Fruit fly (Drosophila melanogaster) whole organism, embryonic: ENCODE measurements around the gene Hs2st.
A peak's percentile ranks its signal among the peaks of the same experiment; 100 is the strongest.

Experiments used
- ATbp ChIP-seq: fragments of 200-800 bp; sonication (Bioruptor generic); optimal IDR thresholded peaks from 2 replicates; lab custom pipeline; 2017; ENCODE audit warnings: missing biosample characterization, mild to moderate bottlenecking, missing genetic modification characterization, missing genetic modification reagents
- Awh ChIP-seq: fragments of 200-800 bp; sonication (Bioruptor generic); IDR thresholded peaks from 2 replicates; pipeline ENCODE4, ENCODE4 v1.3.6; 2022; ENCODE audit warnings: missing biosample characterization, missing genetic modification characterization
- CG10209 ChIP-seq: fragments of 200-800 bp; sonication (Bioruptor generic); optimal IDR thresholded peaks from 3 replicates; lab custom pipeline; 2017; ENCODE audit warnings: missing biosample characterization, mild to moderate bottlenecking, missing genetic modification characterization, missing genetic modification reagents
- CG10462 ChIP-seq: fragments of 200-800 bp; sonication (Bioruptor generic); optimal IDR thresholded peaks from 2 replicates; lab custom pipeline; 2016; ENCODE audit warnings: missing biosample characterization, missing genetic modification characterization
- CG11560 ChIP-seq: fragments of 200-800 bp; sonication (Bioruptor generic); IDR thresholded peaks from 3 replicates; pipeline ENCODE4 v1.3.6; 2022; ENCODE audit warnings: missing biosample characterization, missing genetic modification characterization
- CG12155 ChIP-seq: fragments of 200-800 bp; sonication (Bioruptor generic); optimal IDR thresholded peaks from 3 replicates; lab custom pipeline; 2016; ENCODE audit warnings: missing biosample characterization, missing genetic modification characterization
- CG12659 ChIP-seq: fragments of 200-800 bp; sonication (Bioruptor generic); optimal IDR thresholded peaks from 3 replicates; lab custom pipeline; 2017; ENCODE audit warnings: mild to moderate bottlenecking, missing biosample characterization, missing genetic modification reagents, missing genetic modification characterization
- CG30020 ChIP-seq: fragments of 200-800 bp; optimal IDR thresholded peaks from 2 replicates; lab custom pipeline; 2019; ENCODE audit warnings: missing biosample characterization, mild to moderate bottlenecking, missing genetic modification characterization, moderate library complexity
- CG31224 ChIP-seq: fragments of 200-800 bp; sonication (Bioruptor generic); IDR thresholded peaks from 2 replicates; pipeline ENCODE4 v1.3.6; 2022; ENCODE audit warnings: missing biosample characterization, missing genetic modification characterization
- CG3163 ChIP-seq: fragments of 200-800 bp; sonication (Bioruptor generic); optimal IDR thresholded peaks from 3 replicates; lab custom pipeline; 2016; ENCODE audit warnings: missing biosample characterization, missing genetic modification characterization
- CG32532 ChIP-seq: fragments of 200-800 bp; sonication (Bioruptor generic); IDR thresholded peaks from 2 replicates; pipeline ENCODE4 v1.3.6; 2022; ENCODE audit warnings: missing biosample characterization, missing genetic modification characterization
- CG3281 ChIP-seq: fragments of 200-800 bp; sonication (Bioruptor generic); optimal IDR thresholded peaks from 3 replicates; lab custom pipeline; 2017; ENCODE audit warnings: missing biosample characterization, mild to moderate bottlenecking, missing genetic modification characterization
- CG4730 ChIP-seq: fragments of 200-800 bp; sonication (Bioruptor generic); IDR thresholded peaks from 2 replicates; pipeline ENCODE4 v1.3.6; 2022; ENCODE audit warnings: missing biosample characterization, missing genetic modification characterization
- CG7987 ChIP-seq: fragments of 200-800 bp; sonication (Bioruptor generic); optimal IDR thresholded peaks from 2 replicates; lab custom pipeline; 2018; ENCODE audit warnings: missing biosample characterization, mild to moderate bottlenecking, missing genetic modification characterization, moderate library complexity
- CG8281 ChIP-seq: fragments of 200-800 bp; sonication (Bioruptor generic); optimal IDR thresholded peaks from 2 replicates; lab custom pipeline; 2018; ENCODE audit warnings: missing biosample characterization, mild to moderate bottlenecking, missing genetic modification characterization, moderate library complexity
- CG9932 ChIP-seq: fragments of 200-800 bp; sonication (Bioruptor generic); IDR thresholded peaks from 2 replicates; pipeline ENCODE4 v1.3.6; 2022; ENCODE audit warnings: missing biosample characterization, missing genetic modification characterization
- Dip3 ChIP-seq: fragments of 200-800 bp; sonication (Bioruptor generic); optimal IDR thresholded peaks from 3 replicates; lab custom pipeline; 2016; ENCODE audit warnings: missing biosample characterization, missing genetic modification characterization
- Dll ChIP-seq: fragments of 200-800 bp; sonication (Bioruptor generic); IDR thresholded peaks from 4 replicates; pipeline ENCODE4 v1.3.6; 2022; ENCODE audit warnings: missing biosample characterization, missing genetic modification characterization; ENCODE audit not compliant: partially characterized antibody
- HmgD ChIP-seq: fragments of 200-800 bp; sonication (Bioruptor generic); optimal IDR thresholded peaks from 3 replicates; lab custom pipeline; 2016; ENCODE audit warnings: missing biosample characterization, missing genetic modification characterization
- Hmr ChIP-seq: fragments of 200-800 bp; sonication (Bioruptor generic); optimal IDR thresholded peaks from 3 replicates; lab custom pipeline; 2017; ENCODE audit warnings: mild to moderate bottlenecking, missing biosample characterization, missing genetic modification reagents, missing genetic modification characterization
- NC2α ChIP-seq: fragments of 200-800 bp; sonication (Bioruptor generic); optimal IDR thresholded peaks from 2 replicates; lab custom pipeline; 2016; ENCODE audit warnings: missing biosample characterization, missing genetic modification characterization
- Sox100B ChIP-seq: fragments of 200-800 bp; sonication (Bioruptor generic); optimal IDR thresholded peaks from 3 replicates; lab custom pipeline; 2018; ENCODE audit warnings: missing biosample characterization, mild to moderate bottlenecking, missing genetic modification characterization
- Spps ChIP-seq: fragments of 200-800 bp; sonication (Bioruptor generic); optimal IDR thresholded peaks from 2 replicates; lab custom pipeline; 2018; ENCODE audit warnings: missing biosample characterization, mild to moderate bottlenecking, missing genetic modification characterization
- TFAM ChIP-seq: fragments of 200-800 bp; sonication (Bioruptor generic); optimal IDR thresholded peaks from 2 replicates; lab custom pipeline; 2017; ENCODE audit warnings: missing biosample characterization, missing genetic modification characterization, inconsistent platforms
- Taf1 ChIP-seq: fragments of 200-800 bp; sonication (Bioruptor generic); IDR thresholded peaks from 2 replicates; pipeline ENCODE4 v1.3.6; 2022; ENCODE audit warnings: missing biosample characterization, missing genetic modification characterization
- Trl ChIP-seq, 3 experiments: fragments of >200 bp in 2 of 3; fragments of 200-800 bp in 1 of 3; sonication (Bioruptor generic) in 1 of 3; optimal IDR thresholded peaks; 2 replicates in 1 of 3; 3 replicates in 2 of 3; lab custom pipeline; 2016 to 2017; ENCODE audit warnings: missing biosample characterization in 1 of 3, missing genetic modification characterization in 1 of 3
- ato ChIP-seq: fragments of 200-800 bp; sonication (Bioruptor generic); IDR thresholded peaks from 2 replicates; pipeline ENCODE4 v1.3.6; 2022; ENCODE audit warnings: missing biosample characterization, missing genetic modification characterization; ENCODE audit not compliant: partially characterized antibody
- bowl ChIP-seq: fragments of 200-800 bp; sonication (Bioruptor generic); IDR thresholded peaks from 2 replicates; pipeline ENCODE4 v1.3.6; 2022; ENCODE audit warnings: missing biosample characterization, missing genetic modification characterization
- cato ChIP-seq: fragments of 200-800 bp; sonication (Bioruptor generic); optimal IDR thresholded peaks from 2 replicates; lab custom pipeline; 2016; ENCODE audit warnings: missing biosample characterization, missing genetic modification characterization, borderline replicate concordance
- danr ChIP-seq: fragments of 200-800 bp; sonication (Bioruptor generic); IDR thresholded peaks from 2 replicates; pipeline ENCODE4 v1.3.6; 2022; ENCODE audit warnings: missing biosample characterization, missing genetic modification characterization
- dmrt11E ChIP-seq: fragments of 200-800 bp; sonication (Bioruptor generic); optimal IDR thresholded peaks from 3 replicates; lab custom pipeline; 2018; ENCODE audit warnings: missing biosample characterization, mild to moderate bottlenecking, missing genetic modification characterization, moderate library complexity
- dysf ChIP-seq: fragments of 200-800 bp; sonication (Bioruptor generic); IDR thresholded peaks from 3 replicates; pipeline ENCODE4 v1.3.6; 2022; ENCODE audit warnings: missing biosample characterization, missing genetic modification characterization
- emc ChIP-seq: fragments of 200-800 bp; sonication (Bioruptor generic); optimal IDR thresholded peaks from 2 replicates; lab custom pipeline; 2016; ENCODE audit warnings: missing biosample characterization, missing genetic modification characterization
- gcm2 ChIP-seq: fragments of 200-800 bp; sonication (Bioruptor generic); optimal IDR thresholded peaks from 2 replicates; lab custom pipeline; 2016; ENCODE audit warnings: missing biosample characterization, missing genetic modification characterization
- grn ChIP-seq: fragments of 200-800 bp; sonication (Bioruptor generic); optimal IDR thresholded peaks from 3 replicates; lab custom pipeline; 2017; ENCODE audit warnings: missing biosample characterization, missing genetic modification characterization
- h ChIP-seq: fragments of >200 bp; optimal IDR thresholded peaks from 2 replicates; lab custom pipeline; 2017
- knrl ChIP-seq: fragments of 200-800 bp; sonication (Bioruptor generic); IDR thresholded peaks from 3 replicates; pipeline ENCODE4 v1.3.6; 2022; ENCODE audit warnings: missing biosample characterization, missing genetic modification characterization; ENCODE audit not compliant: partially characterized antibody
- maf-S ChIP-seq: fragments of 200-800 bp; sonication (Bioruptor generic); optimal IDR thresholded peaks from 2 replicates; lab custom pipeline; 2016; ENCODE audit warnings: missing biosample characterization, missing genetic modification characterization
- nau ChIP-seq: fragments of 200-800 bp; sonication (Bioruptor generic); optimal IDR thresholded peaks from 3 replicates; lab custom pipeline; 2017; ENCODE audit warnings: missing biosample characterization, mild to moderate bottlenecking, missing genetic modification characterization, missing genetic modification reagents
- ranshi ChIP-seq: fragments of 200-800 bp; sonication (Bioruptor generic); IDR thresholded peaks from 2 replicates; pipeline ENCODE4 v1.3.6; 2022; ENCODE audit warnings: missing biosample characterization, missing genetic modification characterization
- scrt ChIP-seq: fragments of 200-800 bp; sonication (Bioruptor generic); optimal IDR thresholded peaks from 2 replicates; lab custom pipeline; 2018; ENCODE audit warnings: missing biosample characterization, mild to moderate bottlenecking, missing genetic modification characterization, moderate library complexity
- ssp ChIP-seq: fragments of 200-800 bp; sonication (Bioruptor generic); IDR thresholded peaks from 2 replicates; pipeline ENCODE4 v1.3.6; 2022; ENCODE audit warnings: missing biosample characterization, missing genetic modification characterization
- tin ChIP-seq: fragments of 200-800 bp; sonication (Bioruptor generic); optimal IDR thresholded peaks from 3 replicates; lab custom pipeline; 2016; ENCODE audit warnings: missing biosample characterization, missing genetic modification characterization
- tll ChIP-seq, 2 experiments: fragments of 200-800 bp in 1 of 2; fragments of >200 bp in 1 of 2; sonication (Bioruptor generic) in 1 of 2; optimal IDR thresholded peaks; 2 replicates each; lab custom pipeline; 2017 to 2019; ENCODE audit warnings: missing biosample characterization in 2 of 2, missing genetic modification characterization in 2 of 2, mild to moderate bottlenecking in 1 of 2, moderate library complexity in 1 of 2
- toy ChIP-seq: fragments of 200-800 bp; sonication (Bioruptor generic); IDR thresholded peaks from 2 replicates; pipeline ENCODE4 v1.3.6; 2022; ENCODE audit warnings: missing biosample characterization, missing genetic modification characterization
- vfl ChIP-seq: fragments of 200-800 bp; sonication (Bioruptor generic); optimal IDR thresholded peaks from 2 replicates; lab custom pipeline; 2016; ENCODE audit warnings: missing biosample characterization, missing genetic modification characterization
- yki ChIP-seq: fragments of >200 bp; optimal IDR thresholded peaks from 3 replicates; lab custom pipeline; 2018
- zf30C ChIP-seq: fragments of 200-800 bp; sonication (Bioruptor generic); optimal IDR thresholded peaks from 3 replicates; lab custom pipeline; 2018; ENCODE audit warnings: missing biosample characterization, mild to moderate bottlenecking, missing genetic modification characterization

The Hs2st gene

DNA sequence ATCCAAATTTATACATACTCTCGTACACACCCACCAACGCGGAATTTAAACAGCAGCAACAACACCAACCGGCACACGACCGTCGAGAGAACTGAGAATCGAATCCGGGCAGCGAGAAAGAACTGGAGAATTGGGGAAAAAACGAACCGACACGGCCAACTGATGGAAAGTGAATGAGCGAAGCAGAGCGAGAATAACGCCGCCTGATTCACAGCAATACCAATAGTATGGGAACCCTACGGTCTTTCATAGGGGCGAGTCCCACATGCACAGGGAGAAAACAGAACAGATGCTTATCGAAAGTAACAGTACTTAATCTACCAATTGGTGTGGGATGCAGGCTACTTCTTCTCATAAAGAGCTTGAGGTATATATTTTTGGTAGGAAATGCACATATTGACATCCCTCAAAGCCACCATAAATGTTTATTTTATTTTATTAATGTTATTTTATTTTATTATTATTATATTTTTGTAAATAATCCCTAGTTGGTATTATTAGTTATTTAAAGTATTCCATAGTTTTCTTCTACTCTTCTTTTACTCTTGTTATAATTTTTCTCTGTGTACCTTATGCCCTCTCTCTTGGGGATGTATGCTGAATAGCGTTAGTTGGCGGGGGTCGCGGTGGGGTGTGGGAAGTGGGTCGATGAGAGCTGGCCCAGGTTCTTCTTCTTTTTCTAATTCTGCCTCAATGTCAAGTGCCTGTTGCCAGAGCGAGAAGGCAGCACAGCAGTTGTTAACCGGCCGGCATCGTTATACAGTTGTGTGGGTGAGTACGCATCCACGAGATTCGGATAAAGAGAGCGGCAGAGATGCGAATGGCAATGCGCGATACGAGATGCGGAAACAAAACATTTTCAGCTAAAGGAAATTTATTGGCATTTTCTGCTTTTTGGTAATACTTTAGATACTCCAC lies 46.0 kb downstream of the Hs2st start, which contains the start of gene CG17544 (continued):
- TF ChIP-seq CG11560 (tag; lab: Robert Waterston, UW), result 0 out of 3 replicates have a peak, but pooled peaks have one; percentile 8
- TF ChIP-seq toy, result no peak
- TF ChIP-seq Awh (GFP tag; lab: Robert Waterston, UW), result no peak
- TF ChIP-seq CG12659 (GFP tag; lab: Kevin White, UChicago), result peak; percentile 82
- no peak; the same call in none of the 2 replicates for TF ChIP-seq CG4730 (GFP tag; lab: Robert Waterston, UW)
- peak; percentile 76 for TF ChIP-seq CG32532 (GFP tag; lab: Robert Waterston, UW)
- no peak for TF ChIP-seq maf-S
- peak; percentile 49 for TF ChIP-seq tin (GFP tag; lab: Kevin White, UChicago)
- TF ChIP-seq CG3163 (GFP tag; lab: Kevin White, UChicago), result peak; percentile 62
- TF ChIP-seq gcm2 (GFP tag; lab: Kevin White, UChicago), result no peak
- TF ChIP-seq Dip3 (GFP tag; lab: Kevin White, UChicago), result no peak
- no peak for TF ChIP-seq yki (lab: Kevin White, UChicago)
- TF ChIP-seq Trl (optimal IDR thresholded peaks at IDR 0.05; lab: Kevin White, UChicago), result peak; percentile 67 to 71
- TF ChIP-seq Trl (GFP tag; optimal IDR thresholded peaks at IDR 0.05; lab: Kevin White, UChicago), result peak; percentile 14
- TF ChIP-seq CG31224, result peak; percentile 46; the same call in 1 of the 2 replicates
- TF ChIP-seq grn (GFP tag; lab: Kevin White, UChicago), result no peak
- peak; percentile 52 for TF ChIP-seq cato (GFP tag; lab: Kevin White, UChicago)
- TF ChIP-seq ranshi (GFP tag; lab: Robert Waterston, UW), result peak; percentile 47; the same call in 1 of the 2 replicates
- TF ChIP-seq CG7987 (GFP tag; lab: Kevin White, UChicago), result peak; percentile 29
- TF ChIP-seq vfl, result peak; percentile 5
- TF ChIP-seq HmgD (GFP tag; lab: Kevin White, UChicago), result no peak
- TF ChIP-seq ssp, result peak; percentile 54
- peak; percentile 83 for TF ChIP-seq zf30C (GFP tag; lab: Kevin White, UChicago)
- TF ChIP-seq nau, result peak; percentile 70
- TF ChIP-seq Sox100B, result peak; percentile 88
- peak; percentile 54 for TF ChIP-seq CG12155 (GFP tag; lab: Kevin White, UChicago)
- TF ChIP-seq NC2α (GFP tag; lab: Kevin White, UChicago), result no peak
- no peak for TF ChIP-seq tll (GFP tag; optimal IDR thresholded peaks at IDR 0.05; lab: Kevin White, UChicago)
- TF ChIP-seq CG9932 (GFP tag; lab: Robert Waterston, UW), result peak; percentile 78
- TF ChIP-seq Dll (GFP tag; lab: Robert Waterston, UW), result no peak
- TF ChIP-seq ato (GFP tag; lab: Robert Waterston, UW), result no peak
- no peak for TF ChIP-seq TFAM (GFP tag; lab: Kevin White, UChicago)
- TF ChIP-seq danr, result peak; percentile 41; the same call in 1 of the 2 replicates
- TF ChIP-seq CG3281 (GFP tag; lab: Kevin White, UChicago), result peak; percentile 90

DNA sequence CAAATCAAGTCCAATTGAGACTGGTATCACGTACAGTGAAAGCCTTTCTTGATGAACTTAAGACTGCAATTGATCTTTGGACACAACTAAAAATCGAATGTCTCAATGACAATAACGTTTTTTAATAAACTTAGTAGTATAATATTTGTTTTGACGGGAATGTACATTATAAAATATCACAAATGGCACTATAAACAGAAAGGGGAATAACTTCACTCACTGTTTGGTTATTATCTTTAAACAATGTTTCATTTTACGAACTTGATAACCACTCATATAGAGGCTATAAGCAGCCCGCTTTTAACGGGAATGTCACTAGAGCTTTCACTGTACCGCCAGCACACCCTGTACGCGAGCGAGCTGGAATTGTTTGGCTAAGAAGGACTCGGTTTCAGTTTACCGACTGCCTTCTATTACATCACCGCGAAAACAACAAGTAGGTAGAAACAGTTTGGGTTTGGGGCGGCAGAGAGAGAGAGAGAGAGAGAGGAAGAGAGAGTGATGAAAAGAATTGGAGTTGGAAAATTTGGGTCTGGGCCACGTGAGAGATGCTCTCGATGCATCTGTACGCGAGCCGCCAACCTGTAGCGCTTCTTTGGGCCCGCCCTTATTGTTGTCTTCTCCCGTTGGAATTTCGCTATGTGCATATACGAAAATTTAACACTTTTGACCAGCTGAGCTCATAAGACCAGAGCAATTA lies 46.8 kb downstream of the Hs2st start:
- TF ChIP-seq CG8281 (no peak), h (lab: Kevin White, UChicago) (no peak), Hmr (GFP tag; lab: Kevin White, UChicago) (peak; percentile 49), TFAM (GFP tag; lab: Kevin White, UChicago) (no peak), emc (GFP tag; lab: Kevin White, UChicago) (no peak), Taf1 (no peak), knrl (no peak), CG10209 (GFP tag; lab: Kevin White, UChicago) (no peak), CG30020 (tag; lab: Kevin White, UChicago) (no peak), bowl (no peak), scrt (GFP tag; lab: Kevin White, UChicago) (peak; percentile 81), ATbp (GFP tag; lab: Kevin White, UChicago) (peak; percentile 20), Spps (tag; lab: Kevin White, UChicago) (no peak), dysf (GFP tag; lab: Robert Waterston, UW) (peak; percentile 43; the same call in 2 of the 3 replicates), dmrt11E (tag; lab: Kevin White, UChicago) (no peak), CG10462 (GFP tag; lab: Kevin White, UChicago) (no peak)
